Fruit fly (Drosophila melanogaster): Measurements from ENCODE around the gene CG12531.

Gene CG12531

DNA sequence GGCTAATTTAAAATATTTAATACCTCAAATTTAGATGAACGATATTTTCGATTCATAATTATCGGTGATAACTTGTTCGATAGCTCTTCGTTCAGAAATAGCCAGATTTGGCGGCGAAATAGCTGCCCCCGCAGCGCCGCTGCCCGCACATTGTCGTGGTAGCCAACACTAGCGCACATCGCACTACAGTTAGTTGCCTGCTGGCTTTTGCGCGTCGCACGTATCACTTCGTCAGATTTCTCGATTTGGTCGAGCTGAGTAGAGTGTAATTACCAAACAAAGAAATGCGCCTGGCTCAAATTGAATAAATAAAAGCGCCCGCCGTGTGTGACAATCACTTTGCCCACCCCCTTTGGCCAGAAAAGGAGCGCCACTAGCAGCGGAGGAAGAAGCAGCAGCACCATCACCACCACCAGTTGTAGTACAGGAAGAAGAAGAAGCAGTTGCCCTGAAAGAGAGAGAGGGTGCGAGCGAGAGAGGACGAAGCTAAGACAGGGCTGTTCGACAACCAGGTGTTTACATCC, 32.0 kb downstream of the CG12531 start, which contains the start of gene Abcd3 (continued):
- TF ChIP-seq Hey (tag; optimal IDR thresholded peaks at IDR 0.05) (peak; percentile 26), CG10431 (GFP tag; optimal IDR thresholded peaks at IDR 0.05) (no peak), Bdp1 (GFP tag; optimal IDR thresholded peaks at IDR 0.05) (no peak), tio (GFP tag; optimal IDR thresholded peaks at IDR 0.05) (no peak), B-H2 (GFP tag; optimal IDR thresholded peaks at IDR 0.05) (peak; percentile 47), CG6254 (GFP tag; optimal IDR thresholded peaks at IDR 0.05) (peak; percentile 31), Atf6 (GFP tag; IDR thresholded peaks at IDR 0.05) (0 out of 2 replicates have a peak, but pooled peaks have one; percentile 15), Ada2b (GFP tag; IDR thresholded peaks at IDR 0.05) (no peak), zf30C (GFP tag; optimal IDR thresholded peaks at IDR 0.05) (peak; percentile 16), Asciz (GFP tag; optimal IDR thresholded peaks at IDR 0.05) (no peak), lmd (GFP tag; IDR thresholded peaks at IDR 0.05) (no peak), CG10543 (GFP tag; optimal IDR thresholded peaks at IDR 0.05) (peak; percentile 72), CG32532 (GFP tag; IDR thresholded peaks at IDR 0.05) (peak; percentile 54), CG7928 (GFP tag; optimal IDR thresholded peaks at IDR 0.05) (peak; percentile 23), h (optimal IDR thresholded peaks at IDR 0.05) (no peak), CG12744 (GFP tag; optimal IDR thresholded peaks at IDR 0.05) (no peak), CG7271 (tag; optimal IDR thresholded peaks at IDR 0.05) (no peak), lbe (GFP tag; optimal IDR thresholded peaks at IDR 0.05) (no peak), CG5245 (GFP tag; optimal IDR thresholded peaks at IDR 0.05) (no peak), mld (GFP tag; IDR thresholded peaks at IDR 0.05; ENCODE audit: partially characterized antibody) (peak; percentile 60; the same call in 1 of the 3 replicates), btn (GFP tag; optimal IDR thresholded peaks at IDR 0.05) (no peak), CG11398 (GFP tag; optimal IDR thresholded peaks at IDR 0.05) (no peak), CG12769 (tag; optimal IDR thresholded peaks at IDR 0.05) (peak; percentile 22), Med (GFP tag) (peak; percentile 92), CG17359 (tag; optimal IDR thresholded peaks at IDR 0.05) (peak; percentile 46), cad (GFP tag; optimal IDR thresholded peaks at IDR 0.05) (no peak), sim (GFP tag; IDR thresholded peaks at IDR 0.05) (no peak), CG9727 (GFP tag; optimal IDR thresholded peaks at IDR 0.05) (peak; percentile 24), Fer1 (GFP tag; optimal IDR thresholded peaks at IDR 0.05) (peak; percentile 71), Deaf1 (tag; optimal IDR thresholded peaks at IDR 0.05) (peak; percentile 42), CG12104 (GFP tag; optimal IDR thresholded peaks at IDR 0.05) (no peak), kni (GFP tag; optimal IDR thresholded peaks at IDR 0.05) (peak; percentile 65), HmgD (GFP tag; optimal IDR thresholded peaks at IDR 0.05) (peak; percentile 70), Hmr (GFP tag; optimal IDR thresholded peaks at IDR 0.05) (peak; percentile 73), E2f1 (GFP tag; IDR thresholded peaks at IDR 0.05) (no peak), CG14710 (tag; optimal IDR thresholded peaks at IDR 0.05) (peak; percentile 38), CG17612 (GFP tag; IDR thresholded peaks at IDR 0.05) (no peak), CG7987 (GFP tag; optimal IDR thresholded peaks at IDR 0.05) (peak; percentile 56), Tbp (GFP tag; optimal IDR thresholded peaks at IDR 0.05) (no peak), Xbp1 (GFP tag; optimal IDR thresholded peaks at IDR 0.05) (peak; percentile 1), CG17385 (GFP tag; optimal IDR thresholded peaks at IDR 0.05) (peak; percentile 100), CG12659 (GFP tag; optimal IDR thresholded peaks at IDR 0.05) (peak; percentile 64), ash1 (GFP tag; optimal IDR thresholded peaks at IDR 0.05) (no peak), jing (GFP tag; optimal IDR thresholded peaks at IDR 0.05) (no peak), pho (GFP tag; optimal IDR thresholded peaks at IDR 0.05) (no peak), CG5180 (GFP tag; optimal IDR thresholded peaks at IDR 0.05) (peak; percentile 44), CG17568 (GFP tag; optimal IDR thresholded peaks at IDR 0.05) (no peak), gsb (GFP tag; IDR thresholded peaks at IDR 0.05) (no peak), row (GFP tag; IDR thresholded peaks at IDR 0.05) (peak; percentile 73; the same call in 2 of the 3 replicates), CG11085 (GFP tag; IDR thresholded peaks at IDR 0.05) (no peak), bbx (GFP tag; IDR thresholded peaks at IDR 0.05; ENCODE audit: partially characterized antibody) (peak; percentile 65)
